Fruit fly (Drosophila melanogaster) whole organism, wandering third instar larva: ENCODE results near the gene CG13126.

Source experiments
- Abd-B ChIP-seq: fragments of >200 bp; optimal IDR thresholded peaks from 2 replicates; lab custom pipeline; 2017; ENCODE audit warnings: missing biosample characterization, missing genetic modification characterization
- CG32264 ChIP-seq: fragments of 200-800 bp; sonication (Bioruptor generic); optimal IDR thresholded peaks from 2 replicates; lab custom pipeline; 2016; ENCODE audit warnings: missing biosample characterization, missing genetic modification characterization
- CG9705 ChIP-seq: fragments of 200-800 bp; sonication (Bioruptor generic); optimal IDR thresholded peaks from 2 replicates; lab custom pipeline; 2018; ENCODE audit warnings: missing biosample characterization, mild to moderate bottlenecking, missing genetic modification characterization
- CrebA ChIP-seq: fragments of 200-800 bp; sonication (Bioruptor generic); optimal IDR thresholded peaks from 2 replicates; lab custom pipeline; 2016; ENCODE audit warnings: missing biosample characterization, mild to moderate bottlenecking, missing genetic modification characterization, borderline replicate concordance
- Dfd ChIP-seq: fragments of >200 bp; optimal IDR thresholded peaks from 2 replicates; lab custom pipeline; 2017; ENCODE audit warnings: missing biosample characterization, missing genetic modification characterization
- Dif ChIP-seq: fragments of 200-275, 200-300 bp; sonication (Bioruptor generic); optimal IDR thresholded peaks from 2 replicates; lab custom pipeline; 2018; ENCODE audit warnings: missing biosample characterization, missing genetic modification characterization; ENCODE audit not compliant: partially characterized antibody
- HLH106 ChIP-seq: fragments of 200-800 bp; optimal IDR thresholded peaks from 3 replicates; lab custom pipeline; 2019; ENCODE audit warnings: missing biosample characterization, mild to moderate bottlenecking, missing genetic modification characterization, moderate library complexity
- Hnf4 ChIP-seq: fragments of 200-800 bp; sonication (Bioruptor generic); optimal IDR thresholded peaks from 2 replicates; lab custom pipeline; 2016; ENCODE audit warnings: missing biosample characterization, mild to moderate bottlenecking, missing genetic modification characterization
- Hr78 ChIP-seq: fragments of >200 bp; optimal IDR thresholded peaks from 2 replicates; lab custom pipeline; 2017; ENCODE audit warnings: missing biosample characterization, missing genetic modification characterization
- Hr83 ChIP-seq: fragments of 200-300 bp; sonication (Bioruptor generic); optimal IDR thresholded peaks from 2 replicates; lab custom pipeline; 2016; ENCODE audit warnings: missing biosample characterization, mild to moderate bottlenecking, missing genetic modification characterization, moderate library complexity; ENCODE audit not compliant: poor library complexity, severe bottlenecking
- Jra ChIP-seq: sonication (Bioruptor generic); optimal IDR thresholded peaks from 2 replicates; lab custom pipeline; 2016; ENCODE audit warnings: missing biosample characterization, missing genetic modification characterization
- Mio ChIP-seq: sonication (Bioruptor generic); optimal IDR thresholded peaks from 2 replicates; lab custom pipeline; 2016; ENCODE audit warnings: missing biosample characterization, missing genetic modification characterization
- Myc ChIP-seq: fragments of >200 bp; optimal IDR thresholded peaks from 2 replicates; lab custom pipeline; 2017
- N ChIP-seq: fragments of >200 bp; optimal IDR thresholded peaks from 2 replicates; lab custom pipeline; 2018; ENCODE audit warnings: missing biosample characterization, missing external identifiers, missing genetic modification characterization
- OdsH ChIP-seq: fragments of 200-800 bp; sonication (Bioruptor generic); optimal IDR thresholded peaks from 2 replicates; lab custom pipeline; 2016; ENCODE audit warnings: missing biosample characterization, mild to moderate bottlenecking, missing genetic modification characterization
- Rel ChIP-seq, 2 experiments: fragments of 200-800 bp; sonication (Bioruptor generic) in 1 of 2; optimal IDR thresholded peaks; 2 replicates in 1 of 2; 3 replicates in 1 of 2; lab custom pipeline; 2016 to 2019; ENCODE audit warnings: mild to moderate bottlenecking in 2 of 2, missing biosample characterization in 2 of 2, missing genetic modification characterization in 2 of 2, moderate library complexity in 1 of 2
- Sp1 ChIP-seq: fragments of 200-800 bp; sonication (Bioruptor generic); optimal IDR thresholded peaks from 3 replicates; lab custom pipeline; 2019; ENCODE audit warnings: missing biosample characterization, mild to moderate bottlenecking, missing genetic modification characterization, moderate library complexity
- Vsx2 ChIP-seq: fragments of 200-300, 225-300 bp; sonication (Bioruptor generic); optimal IDR thresholded peaks from 2 replicates; lab custom pipeline; 2018; ENCODE audit warnings: missing biosample characterization, missing genetic modification characterization; ENCODE audit not compliant: partially characterized antibody
- br ChIP-seq: fragments of 200-800 bp; sonication (Bioruptor generic); optimal IDR thresholded peaks from 2 replicates; lab custom pipeline; 2016; ENCODE audit warnings: missing biosample characterization, missing genetic modification characterization
- brk ChIP-seq: fragments of 200-800 bp; sonication (Bioruptor generic); optimal IDR thresholded peaks from 2 replicates; lab custom pipeline; 2016; ENCODE audit warnings: missing biosample characterization, mild to moderate bottlenecking, missing genetic modification characterization
- dl ChIP-seq, 2 experiments: fragments of 175-275, 200-275 bp in 1 of 2; fragments of 200-275 bp in 1 of 2; sonication (Bioruptor generic); optimal IDR thresholded peaks; lab custom pipeline; 2018; ENCODE audit warnings: mild to moderate bottlenecking in 2 of 2, missing biosample characterization in 2 of 2, missing genetic modification characterization in 2 of 2, moderate library complexity in 2 of 2; ENCODE audit not compliant: partially characterized antibody in 2 of 2, insufficient read depth in 1 of 2
- dmrt93B ChIP-seq: fragments of 200-800 bp; sonication (Bioruptor generic); optimal IDR thresholded peaks from 2 replicates; lab custom pipeline; 2018; ENCODE audit warnings: missing biosample characterization, mild to moderate bottlenecking, missing genetic modification characterization
- dsf ChIP-seq: sonication (Bioruptor generic); optimal IDR thresholded peaks from 2 replicates; lab custom pipeline; 2016; ENCODE audit warnings: missing biosample characterization, missing genetic modification characterization, borderline replicate concordance
- ey ChIP-seq: fragments of 200-800 bp; sonication (Bioruptor generic); optimal IDR thresholded peaks from 2 replicates; lab custom pipeline; 2016; ENCODE audit warnings: missing biosample characterization, missing genetic modification characterization
- foxo ChIP-seq, 2 experiments: fragments of 200-800 bp; sonication (Bioruptor generic); optimal IDR thresholded peaks; 2 replicates in 1 of 2; 3 replicates in 1 of 2; lab custom pipeline; 2016 to 2017; ENCODE audit warnings: missing biosample characterization in 2 of 2, missing genetic modification characterization in 2 of 2
- fru ChIP-seq: fragments of 200-800 bp; sonication (Bioruptor generic); optimal IDR thresholded peaks from 3 replicates; lab custom pipeline; 2016; ENCODE audit warnings: missing biosample characterization, mild to moderate bottlenecking, missing genetic modification characterization
- h ChIP-seq: fragments of 200-800 bp; sonication (Bioruptor generic); optimal IDR thresholded peaks from 3 replicates; lab custom pipeline; 2016; ENCODE audit warnings: missing biosample characterization, mild to moderate bottlenecking, missing genetic modification characterization
- jim ChIP-seq: fragments of 175-275, 200-325 bp; sonication (Bioruptor generic); optimal IDR thresholded peaks from 2 replicates; lab custom pipeline; 2016; ENCODE audit warnings: missing biosample characterization, mild to moderate bottlenecking, missing genetic modification characterization
- lola ChIP-seq: fragments of >200 bp; optimal IDR thresholded peaks from 2 replicates; lab custom pipeline; 2017; ENCODE audit warnings: missing biosample characterization, missing genetic modification characterization
- psq ChIP-seq: fragments of 200-800 bp; sonication (Bioruptor generic); optimal IDR thresholded peaks from 3 replicates; lab custom pipeline; 2017; ENCODE audit warnings: missing biosample characterization, mild to moderate bottlenecking, missing genetic modification characterization, moderate library complexity
- rgr ChIP-seq: fragments of 200-800 bp; sonication (Bioruptor generic); optimal IDR thresholded peaks from 3 replicates; lab custom pipeline; 2016; ENCODE audit warnings: missing biosample characterization, mild to moderate bottlenecking, missing genetic modification characterization
- sage ChIP-seq: fragments of 200-800 bp; sonication (Bioruptor generic); optimal IDR thresholded peaks from 2 replicates; lab custom pipeline; 2016; ENCODE audit warnings: missing biosample characterization, mild to moderate bottlenecking, missing genetic modification characterization
- sv ChIP-seq: fragments of 200-800 bp; sonication (Bioruptor generic); optimal IDR thresholded peaks from 3 replicates; lab custom pipeline; 2016; ENCODE audit warnings: missing biosample characterization, missing genetic modification characterization
- tai ChIP-seq: sonication (Bioruptor generic); optimal IDR thresholded peaks from 2 replicates; lab custom pipeline; 2016; ENCODE audit warnings: missing biosample characterization, missing genetic modification characterization
- usp ChIP-seq: fragments of >200 bp; optimal IDR thresholded peaks from 2 replicates; lab custom pipeline; 2017; ENCODE audit warnings: missing biosample characterization, missing genetic modification characterization
- woc ChIP-seq: sonication (Bioruptor generic); optimal IDR thresholded peaks from 2 replicates; lab custom pipeline; 2016; ENCODE audit warnings: missing biosample characterization, mild to moderate bottlenecking, missing genetic modification characterization

CG13126 gene

dm6 chr2L:9947265-9947664, 6.7 kb downstream of the CG13126 start, which contains the start of gene CG5853:
CG5853 (minus strand) TSS chr2L:9947648.
- peak; percentile 36 for TF ChIP-seq Sp1 (GFP tag; lab: Kevin White, UChicago)
- TF ChIP-seq Jra, result peak; percentile 25
- no peak for TF ChIP-seq CG9705 (GFP tag; lab: Kevin White, UChicago)
- peak; percentile 46 for TF ChIP-seq br (GFP tag; lab: Kevin White, UChicago)
- TF ChIP-seq Dfd, result no peak
- no peak for TF ChIP-seq psq (GFP tag; lab: Kevin White, UChicago)
- TF ChIP-seq foxo (GFP tag; optimal IDR thresholded peaks at IDR 0.05; lab: Kevin White, UChicago), result peak in 1 of 2 experiments; percentile 29
- TF ChIP-seq CG32264, result no peak
- TF ChIP-seq OdsH (GFP tag; lab: Kevin White, UChicago), result peak; percentile 13
- no peak for TF ChIP-seq HLH106 (tag; lab: Kevin White, UChicago)
- peak; percentile 76 for TF ChIP-seq Rel (GFP tag; optimal IDR thresholded peaks at IDR 0.05; lab: Kevin White, UChicago)
- peak; percentile 69 for TF ChIP-seq Rel (tag; optimal IDR thresholded peaks at IDR 0.05; lab: Kevin White, UChicago)
- TF ChIP-seq Mio (GFP tag; lab: Kevin White, UChicago), result no peak
- peak; percentile 73 for TF ChIP-seq h (GFP tag; lab: Kevin White, UChicago)
- TF ChIP-seq tai, result no peak
- peak; percentile 19 for TF ChIP-seq ey (GFP tag; lab: Kevin White, UChicago)
- TF ChIP-seq sv (GFP tag; lab: Kevin White, UChicago), result no peak
- TF ChIP-seq Dif, result peak; percentile 87
- TF ChIP-seq jim (GFP tag; lab: Kevin White, UChicago), result peak; percentile 34
- no peak for TF ChIP-seq lola
- TF ChIP-seq Abd-B (GFP tag; lab: Kevin White, UChicago), result no peak
- peak; percentile 59 for TF ChIP-seq rgr (GFP tag; lab: Kevin White, UChicago)
- peak; percentile 1 for TF ChIP-seq brk (GFP tag; lab: Kevin White, UChicago)
- peak; percentile 52 for TF ChIP-seq fru (GFP tag; lab: Kevin White, UChicago)
- TF ChIP-seq Hnf4, result peak; percentile 76
- TF ChIP-seq woc, result peak; percentile 17
- TF ChIP-seq dl (GFP tag; optimal IDR thresholded peaks at IDR 0.05; lab: Kevin White, UChicago; ENCODE audit: insufficient read depth in 1 of 2, partially characterized antibody in 2 of 2), result peak; percentile 52 to 64
- TF ChIP-seq usp, result no peak
- TF ChIP-seq Hr83 (GFP tag; lab: Kevin White, UChicago), result peak; percentile 94
- no peak for TF ChIP-seq CrebA (GFP tag; lab: Kevin White, UChicago)
- peak; percentile 47 for TF ChIP-seq Vsx2 (GFP tag; lab: Kevin White, UChicago)
- TF ChIP-seq Myc (lab: Kevin White, UChicago), result no peak
- TF ChIP-seq N (GFP tag; lab: Kevin White, UChicago), result no peak
- TF ChIP-seq dsf (GFP tag; lab: Kevin White, UChicago), result no peak
- no peak for TF ChIP-seq Hr78 (GFP tag; lab: Kevin White, UChicago)
- TF ChIP-seq, all 38 proteins: peak for 18

- TF ChIP-seq Dfd (no peak), Dif (peak; percentile 75), sage (GFP tag; lab: Kevin White, UChicago) (no peak), tai (no peak), Hr83 (GFP tag; lab: Kevin White, UChicago) (peak; percentile 62), Vsx2 (GFP tag; lab: Kevin White, UChicago) (peak; percentile 56)
These were observed 7.9 kb downstream of the CG13126 start for dm6 chr2L:9946051-9946450.

dm6 chr2L:9945086-9945485, 8.9 kb downstream of the CG13126 start:
- TF ChIP-seq Dif, result no peak
- no peak for TF ChIP-seq N (GFP tag; lab: Kevin White, UChicago)
- no peak for TF ChIP-seq dmrt93B (GFP tag; lab: Kevin White, UChicago)
- TF ChIP-seq Hnf4, result peak; percentile 39
- TF ChIP-seq br (GFP tag; lab: Kevin White, UChicago), result no peak
- TF ChIP-seq psq (GFP tag; lab: Kevin White, UChicago), result no peak
- TF ChIP-seq Abd-B (GFP tag; lab: Kevin White, UChicago), result no peak
- TF ChIP-seq Jra, result no peak
